Fruit fly (Drosophila melanogaster) S2 (cell line): ENCODE measurements around the gene dj-1beta.

Experiments used
- CG8478 ChIP-seq: fragments of >200 bp; optimal IDR thresholded peaks from 2 replicates; lab custom pipeline; 2018
- CTCF ChIP-seq, 2 experiments: fragments of >200 bp; optimal IDR thresholded peaks; 2 replicates each; lab custom pipeline; 2018

DNA sequence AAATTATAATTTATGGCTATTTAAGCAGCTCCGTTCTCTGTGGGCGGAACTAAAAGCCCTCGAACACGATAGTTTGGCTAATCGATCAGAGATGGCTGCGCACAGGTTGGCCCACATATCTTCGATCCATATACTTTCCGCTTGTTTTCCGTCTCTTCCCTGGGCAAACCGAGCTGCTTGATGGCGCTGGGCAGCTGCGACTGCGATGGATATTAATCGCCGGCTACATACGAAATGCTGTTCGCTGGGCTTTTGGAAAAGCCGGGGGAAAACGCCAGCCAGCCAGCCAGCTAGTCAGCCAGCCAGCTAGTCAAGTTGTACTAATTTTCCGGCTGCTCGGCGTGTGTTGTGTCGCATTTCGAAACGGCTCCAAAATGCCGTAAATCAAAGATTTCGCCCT is 39.4 kb upstream of the dj-1beta start:
- TF ChIP-seq CTCF (optimal IDR thresholded peaks at IDR 0.05; lab: Kevin White, UChicago), result no peak
- TF ChIP-seq CG8478 (lab: Kevin White, UChicago), result no peak
